Fruit fly (Drosophila melanogaster) whole organism, embryonic: ENCODE measurements around the gene CG5793.

Experiments used
- Atf-2 ChIP-seq: fragments of 200-800 bp; sonication (Bioruptor generic); optimal IDR thresholded peaks from 2 replicates; lab custom pipeline; 2016; ENCODE audit warnings: missing biosample characterization, missing genetic modification characterization
- B-H1 ChIP-seq: fragments of 200-800 bp; sonication (Bioruptor generic); IDR thresholded peaks from 3 replicates; pipeline ENCODE4 v1.3.6; 2022; ENCODE audit warnings: missing biosample characterization, missing genetic modification characterization
- CG10366 ChIP-seq: fragments of 200-800 bp; sonication (Bioruptor generic); IDR thresholded peaks from 2 replicates; pipeline ENCODE4 v1.3.6; 2022; ENCODE audit warnings: missing biosample characterization, missing genetic modification characterization
- CG10462 ChIP-seq: fragments of 200-800 bp; sonication (Bioruptor generic); optimal IDR thresholded peaks from 2 replicates; lab custom pipeline; 2016; ENCODE audit warnings: missing biosample characterization, missing genetic modification characterization
- CG11085 ChIP-seq: fragments of 200-800 bp; sonication (Bioruptor generic); IDR thresholded peaks from 2 replicates; pipeline ENCODE4 v1.3.6; 2022; ENCODE audit warnings: missing biosample characterization, missing genetic modification characterization
- CG11398 ChIP-seq: fragments of 200-800 bp; sonication (Bioruptor generic); optimal IDR thresholded peaks from 2 replicates; lab custom pipeline; 2016; ENCODE audit warnings: missing biosample characterization, missing genetic modification characterization
- CG12942 ChIP-seq: fragments of 200-800 bp; sonication (Bioruptor generic); optimal IDR thresholded peaks from 3 replicates; lab custom pipeline; 2016; ENCODE audit warnings: missing biosample characterization, missing genetic modification characterization
- CG13624 ChIP-seq: fragments of 200-800 bp; sonication (Bioruptor generic); optimal IDR thresholded peaks from 2 replicates; lab custom pipeline; 2016; ENCODE audit warnings: missing biosample characterization, missing genetic modification characterization
- CG14441 ChIP-seq: fragments of 200-800 bp; sonication (Bioruptor generic); IDR thresholded peaks from 2 replicates; pipeline ENCODE4 v1.3.6; 2022; ENCODE audit warnings: missing biosample characterization, missing genetic modification characterization
- CG15073 ChIP-seq: fragments of 200-800 bp; sonication (Bioruptor generic); optimal IDR thresholded peaks from 2 replicates; lab custom pipeline; 2016; ENCODE audit warnings: missing biosample characterization, missing genetic modification characterization
- CG2129 ChIP-seq: fragments of 200-800 bp; sonication (Bioruptor generic); IDR thresholded peaks from 2 replicates; pipeline ENCODE4 v1.3.6; 2022; ENCODE audit warnings: missing biosample characterization, missing genetic modification characterization; ENCODE audit not compliant: partially characterized antibody
- CG31441 ChIP-seq: fragments of 200-800 bp; sonication (Bioruptor generic); IDR thresholded peaks from 2 replicates; pipeline ENCODE4 v1.3.6; 2022; ENCODE audit warnings: missing biosample characterization, missing genetic modification characterization
- CG3163 ChIP-seq: fragments of 200-800 bp; sonication (Bioruptor generic); optimal IDR thresholded peaks from 3 replicates; lab custom pipeline; 2016; ENCODE audit warnings: missing biosample characterization, missing genetic modification characterization
- CG4707 ChIP-seq: fragments of 200-800 bp; sonication (Bioruptor generic); optimal IDR thresholded peaks from 2 replicates; lab custom pipeline; 2018; ENCODE audit warnings: missing biosample characterization, mild to moderate bottlenecking, missing genetic modification characterization, moderate library complexity
- CG6254 ChIP-seq: fragments of 200-800 bp; sonication (Bioruptor generic); optimal IDR thresholded peaks from 3 replicates; lab custom pipeline; 2017; ENCODE audit warnings: mild to moderate bottlenecking, missing biosample characterization, missing genetic modification reagents, missing genetic modification characterization
- CG8290 ChIP-seq, 3 experiments: fragments of 200-800 bp; sonication (Bioruptor generic); optimal IDR thresholded peaks; 2 replicates each; lab custom pipeline; 2016 to 2019; ENCODE audit warnings: missing biosample characterization in 3 of 3, missing genetic modification characterization in 3 of 3, mild to moderate bottlenecking in 2 of 3, moderate library complexity in 1 of 3
- CG9727 ChIP-seq: fragments of 200-800 bp; sonication (Bioruptor generic); optimal IDR thresholded peaks from 3 replicates; lab custom pipeline; 2017; ENCODE audit warnings: missing biosample characterization, mild to moderate bottlenecking, missing genetic modification characterization
- CG9817 ChIP-seq: fragments of 200-800 bp; sonication (Bioruptor generic); optimal IDR thresholded peaks from 2 replicates; lab custom pipeline; 2018; ENCODE audit warnings: missing biosample characterization, mild to moderate bottlenecking, missing genetic modification characterization, moderate library complexity
- CrebB ChIP-seq: fragments of 200-800 bp; sonication (Bioruptor generic); optimal IDR thresholded peaks from 3 replicates; lab custom pipeline; 2018; ENCODE audit warnings: missing biosample characterization, mild to moderate bottlenecking, missing genetic modification characterization
- Dad ChIP-seq: fragments of 200-800 bp; sonication (Bioruptor generic); optimal IDR thresholded peaks from 3 replicates; lab custom pipeline; 2016; ENCODE audit warnings: missing biosample characterization, missing genetic modification characterization
- H2.0 ChIP-seq: fragments of 200-800 bp; sonication (Bioruptor generic); IDR thresholded peaks from 2 replicates; pipeline ENCODE4 v1.3.6; 2022; ENCODE audit warnings: missing biosample characterization, missing genetic modification characterization
- HLH4C ChIP-seq: fragments of 200-800 bp; sonication (Bioruptor generic); IDR thresholded peaks from 3 replicates; pipeline ENCODE4 v1.3.6; 2022; ENCODE audit warnings: missing biosample characterization, missing genetic modification characterization; ENCODE audit not compliant: partially characterized antibody
- Hr39 ChIP-seq: fragments of >200 bp; optimal IDR thresholded peaks from 2 replicates; lab custom pipeline; 2017
- Myb ChIP-seq: fragments of 200-800 bp; sonication (Bioruptor generic); optimal IDR thresholded peaks from 2 replicates; lab custom pipeline; 2016; ENCODE audit warnings: missing biosample characterization, missing genetic modification characterization
- NC2β ChIP-seq: fragments of 200-800 bp; sonication (Bioruptor generic); optimal IDR thresholded peaks from 2 replicates; lab custom pipeline; 2016; ENCODE audit warnings: missing biosample characterization, missing genetic modification characterization
- Opbp ChIP-seq: fragments of 200-800 bp; sonication (Bioruptor generic); IDR thresholded peaks from 3 replicates; pipeline ENCODE4 v1.3.6; 2022; ENCODE audit warnings: missing biosample characterization, missing genetic modification characterization; ENCODE audit not compliant: partially characterized antibody
- PHDP ChIP-seq: fragments of 200-800 bp; sonication (Bioruptor generic); optimal IDR thresholded peaks from 3 replicates; lab custom pipeline; 2018; ENCODE audit warnings: missing biosample characterization, mild to moderate bottlenecking, missing genetic modification characterization, moderate library complexity
- Rfx ChIP-seq: fragments of 200-800 bp; sonication (Bioruptor generic); IDR thresholded peaks from 2 replicates; pipeline ENCODE4 v1.3.6; 2022; ENCODE audit warnings: missing biosample characterization, missing genetic modification characterization
- Sry-δ ChIP-seq: fragments of 200-800 bp; sonication (Bioruptor generic); optimal IDR thresholded peaks from 2 replicates; lab custom pipeline; 2016; ENCODE audit warnings: missing biosample characterization, missing genetic modification characterization
- ato ChIP-seq: fragments of 200-800 bp; sonication (Bioruptor generic); IDR thresholded peaks from 2 replicates; pipeline ENCODE4 v1.3.6; 2022; ENCODE audit warnings: missing biosample characterization, missing genetic modification characterization; ENCODE audit not compliant: partially characterized antibody
- br ChIP-seq: fragments of >200 bp; optimal IDR thresholded peaks from 2 replicates; lab custom pipeline; 2017
- cwo ChIP-seq: fragments of 200-800 bp; sonication (Bioruptor generic); optimal IDR thresholded peaks from 3 replicates; lab custom pipeline; 2017; ENCODE audit warnings: missing biosample characterization, missing genetic modification characterization, mild to moderate bottlenecking, moderate library complexity, missing genetic modification reagents
- disco-r ChIP-seq: fragments of 200-800 bp; sonication (Bioruptor generic); optimal IDR thresholded peaks from 2 replicates; lab custom pipeline; 2016; ENCODE audit warnings: missing biosample characterization, missing genetic modification characterization
- exex ChIP-seq: fragments of 200-800 bp; sonication (Bioruptor generic); optimal IDR thresholded peaks from 4 replicates; lab custom pipeline; 2018; ENCODE audit warnings: missing biosample characterization, mild to moderate bottlenecking, missing genetic modification characterization, moderate library complexity
- eyg ChIP-seq: fragments of 200-800 bp; sonication (Bioruptor generic); optimal IDR thresholded peaks from 3 replicates; lab custom pipeline; 2016; ENCODE audit warnings: missing biosample characterization, missing genetic modification characterization
- gfzf ChIP-seq: fragments of 200-800 bp; sonication (Bioruptor generic); optimal IDR thresholded peaks from 2 replicates; lab custom pipeline; 2016; ENCODE audit warnings: missing biosample characterization, mild to moderate bottlenecking, missing genetic modification characterization, moderate library complexity
- gsb ChIP-seq: fragments of 200-800 bp; sonication (Bioruptor generic); IDR thresholded peaks from 2 replicates; pipeline ENCODE4 v1.3.6; 2022; ENCODE audit warnings: missing biosample characterization, missing genetic modification characterization
- mirr ChIP-seq: fragments of 200-800 bp; sonication (Bioruptor generic); optimal IDR thresholded peaks from 3 replicates; lab custom pipeline; 2018; ENCODE audit warnings: missing biosample characterization, mild to moderate bottlenecking, missing genetic modification characterization
- odd ChIP-seq: fragments of 200-800 bp; sonication (Bioruptor generic); optimal IDR thresholded peaks from 2 replicates; lab custom pipeline; 2017; ENCODE audit warnings: missing biosample characterization, mild to moderate bottlenecking, missing genetic modification characterization
- prd ChIP-seq, 3 experiments: fragments of >200 bp in 2 of 3; fragments of 200-800 bp in 1 of 3; sonication (Bioruptor generic) in 1 of 3; optimal IDR thresholded peaks in 2 of 3; IDR thresholded peaks in 1 of 3; 2 replicates in 2 of 3; 3 replicates in 1 of 3; pipeline versions ENCODE4 v1.3.6 to Lab custom; 2017 to 2022; ENCODE audit warnings: missing biosample characterization in 1 of 3, missing genetic modification characterization in 1 of 3
- pros ChIP-seq: fragments of 200-800 bp; sonication (Bioruptor generic); optimal IDR thresholded peaks from 3 replicates; lab custom pipeline; 2019; ENCODE audit warnings: missing biosample characterization, mild to moderate bottlenecking, missing genetic modification characterization, moderate library complexity
- psq ChIP-seq: fragments of 200-800 bp; sonication (Bioruptor generic); optimal IDR thresholded peaks from 2 replicates; lab custom pipeline; 2017; ENCODE audit warnings: missing biosample characterization, missing genetic modification characterization
- pzg ChIP-seq: fragments of 200-800 bp; sonication (Bioruptor generic); optimal IDR thresholded peaks from 3 replicates; lab custom pipeline; 2018; ENCODE audit warnings: missing biosample characterization, mild to moderate bottlenecking, missing genetic modification characterization, moderate library complexity
- ranshi ChIP-seq: fragments of 200-800 bp; sonication (Bioruptor generic); IDR thresholded peaks from 2 replicates; pipeline ENCODE4 v1.3.6; 2022; ENCODE audit warnings: missing biosample characterization, missing genetic modification characterization
- salm ChIP-seq: fragments of 200-800 bp; sonication (Bioruptor generic); optimal IDR thresholded peaks from 2 replicates; lab custom pipeline; 2018; ENCODE audit warnings: missing biosample characterization, mild to moderate bottlenecking, missing genetic modification characterization
- tio ChIP-seq: fragments of 200-800 bp; sonication (Bioruptor generic); optimal IDR thresholded peaks from 2 replicates; lab custom pipeline; 2017; ENCODE audit warnings: missing biosample characterization, missing genetic modification characterization, inconsistent platforms
- twi ChIP-seq: fragments of 200-800 bp; optimal IDR thresholded peaks from 2 replicates; lab custom pipeline; 2019; ENCODE audit warnings: missing biosample characterization, mild to moderate bottlenecking, missing genetic modification characterization, moderate library complexity
- tx ChIP-seq: fragments of 200-800 bp; sonication (Bioruptor generic); optimal IDR thresholded peaks from 2 replicates; lab custom pipeline; 2016; ENCODE audit warnings: missing biosample characterization, missing genetic modification characterization
- zen ChIP-seq: fragments of 200-800 bp; sonication (Bioruptor generic); optimal IDR thresholded peaks from 3 replicates; lab custom pipeline; 2018; ENCODE audit warnings: missing biosample characterization, mild to moderate bottlenecking, missing genetic modification characterization, moderate library complexity

Gene CG5793

dm6 chr3R:21127352-21127985 is at the start of gene CG5793, which contains the start of gene slmb (continued):
- TF ChIP-seq ranshi (GFP tag; lab: Robert Waterston, UW) (no peak), salm (tag; lab: Kevin White, UChicago) (peak; percentile 42), cwo (GFP tag; lab: Kevin White, UChicago) (no peak), br (lab: Kevin White, UChicago) (no peak), disco-r (no peak), CG13624 (GFP tag; lab: Kevin White, UChicago) (peak; percentile 77), pros (GFP tag; lab: Kevin White, UChicago) (no peak), Atf-2 (GFP tag; lab: Kevin White, UChicago) (peak; percentile 43), CG10462 (GFP tag; lab: Kevin White, UChicago) (no peak), Myb (peak; percentile 87), CG15073 (GFP tag; lab: Kevin White, UChicago) (no peak), HLH4C (GFP tag; lab: Robert Waterston, UW) (peak; percentile 68), CG10366 (peak; percentile 29; the same call in 1 of the 2 replicates), odd (no peak), psq (GFP tag; lab: Kevin White, UChicago) (peak; percentile 15), CG31441 (GFP tag; lab: Robert Waterston, UW) (no peak), CG8290 (GFP tag; optimal IDR thresholded peaks at IDR 0.05; lab: Kevin White, UChicago) (peak; percentile 23), CG8290 (tag; optimal IDR thresholded peaks at IDR 0.05; lab: Kevin White, UChicago) (no peak), CG9727 (GFP tag; lab: Kevin White, UChicago) (peak; percentile 49), CG14441 (GFP tag; lab: Robert Waterston, UW) (peak; percentile 46; the same call in 1 of the 2 replicates), CG6254 (no peak), twi (no peak), eyg (GFP tag; lab: Kevin White, UChicago) (peak; percentile 37), Hr39 (no peak), tx (GFP tag; lab: Kevin White, UChicago) (peak; percentile 1), tio (no peak), pzg (GFP tag; lab: Kevin White, UChicago) (peak; percentile 93), Sry-δ (peak; percentile 86), Dad (GFP tag; lab: Kevin White, UChicago) (no peak), gsb (GFP tag; lab: Robert Waterston, UW) (no peak), NC2β (GFP tag; lab: Kevin White, UChicago) (peak; percentile 29), CrebB (tag; lab: Kevin White, UChicago) (no peak), CG2129 (0 out of 2 replicates have a peak, but pooled peaks have one; percentile 13), Opbp (GFP tag; lab: Robert Waterston, UW) (peak; percentile 53; the same call in 1 of the 3 replicates), CG3163 (GFP tag; lab: Kevin White, UChicago) (peak; percentile 15), zen (tag; lab: Kevin White, UChicago) (peak; percentile 30), CG9817 (tag; lab: Kevin White, UChicago) (peak; percentile 24), gfzf (GFP tag; lab: Kevin White, UChicago) (peak; percentile 85), CG11398 (no peak), exex (no peak), PHDP (tag; lab: Kevin White, UChicago) (peak; percentile 31), B-H1 (GFP tag; lab: Robert Waterston, UW) (no peak), mirr (GFP tag; lab: Kevin White, UChicago) (no peak), ato (GFP tag; lab: Robert Waterston, UW) (0 out of 2 replicates have a peak, but pooled peaks have one; percentile 49), CG12942 (GFP tag; lab: Kevin White, UChicago) (peak; percentile 8), Rfx (GFP tag; lab: Robert Waterston, UW) (peak; percentile 46), CG4707 (GFP tag; lab: Kevin White, UChicago) (no peak), prd (optimal IDR thresholded peaks at IDR 0.05; lab: Kevin White, UChicago) (no peak), prd (GFP tag; IDR thresholded peaks at IDR 0.05; lab: Robert Waterston, UW) (peak; percentile 52; the same call in 1 of the 3 replicates), H2.0 (GFP tag; lab: Robert Waterston, UW) (no peak), CG11085 (peak; percentile 37; the same call in 1 of the 2 replicates)
